Worm (Caenorhabditis elegans) whole organism, L4 larva: ENCODE results near the gene F14H12.6.
A peak's percentile ranks its signal among the peaks of the same experiment; 100 is the strongest.

Experiments used
- F10B5.3 ChIP-seq: sonication (generic microtip); optimal IDR thresholded peaks from 2 replicates; lab custom pipeline; 2016; ENCODE audit warnings: mild to moderate bottlenecking, missing genetic modification characterization, missing compliant biosample characterization
- F37D6.2 ChIP-seq: sonication (generic microtip); optimal IDR thresholded peaks from 2 replicates; lab custom pipeline; 2016; ENCODE audit warnings: mild to moderate bottlenecking, missing genetic modification characterization, missing compliant biosample characterization
- Y48G9A.11 ChIP-seq: fragments of 200-800 bp; sonication (Bioruptor generic); IDR thresholded peaks from 2 replicates; pipeline ENCODE4 v1.3.6; 2022; ENCODE audit warnings: missing genetic modification reagents, missing genetic modification characterization, missing compliant biosample characterization
- Y5F2A.4 ChIP-seq: fragments of 200-800 bp; sonication (Bioruptor generic); optimal IDR thresholded peaks from 2 replicates; lab custom pipeline; 2018; ENCODE audit warnings: mild to moderate bottlenecking, missing genetic modification characterization, missing compliant biosample characterization
- Y75B8A.6 ChIP-seq: fragments of 200-800 bp; sonication (Bioruptor generic); IDR thresholded peaks from 2 replicates; pipeline ENCODE4 v1.3.6; 2022; ENCODE audit warnings: missing genetic modification reagents, missing genetic modification characterization, missing compliant biosample characterization
- ZK337.2 ChIP-seq: fragments of 200-800 bp; sonication (Bioruptor generic); IDR thresholded peaks from 2 replicates; pipeline ENCODE4 v1.3.6; 2022; ENCODE audit warnings: missing genetic modification reagents, missing genetic modification characterization, missing compliant biosample characterization
- ZK546.5 ChIP-seq, 2 experiments: sonication (generic microtip); optimal IDR thresholded peaks; 2 replicates each; lab custom pipeline; 2017; ENCODE audit warnings: missing biosample characterization in 2 of 2, missing genetic modification characterization in 2 of 2
- aly-2 ChIP-seq: sonication (generic microtip); optimal IDR thresholded peaks from 2 replicates; lab custom pipeline; 2018; ENCODE audit warnings: missing biosample characterization, missing genetic modification characterization
- ama-1 ChIP-seq: fragments of 150-350 bp; optimal IDR thresholded peaks from 2 replicates; lab custom pipeline; 2014; ENCODE audit warnings: inconsistent platforms, mixed read lengths
- arid-1 ChIP-seq: fragments of 200-800 bp; sonication (Bioruptor generic); conservative IDR thresholded peaks from 2 replicates; pipeline ENCODE4 v1.3.6; 2022; ENCODE audit warnings: missing genetic modification reagents, missing genetic modification characterization, missing compliant biosample characterization
- attf-4 ChIP-seq: sonication (generic microtip); optimal IDR thresholded peaks from 3 replicates; lab custom pipeline; 2017; ENCODE audit warnings: missing biosample characterization, missing genetic modification characterization
- ceh-28 ChIP-seq: fragments of 150-350 bp; optimal IDR thresholded peaks from 2 replicates; lab custom pipeline; 2014; ENCODE audit warnings: missing biosample characterization, missing genetic modification reagents, missing genetic modification characterization
- ceh-44 ChIP-seq: fragments of 200-800 bp; sonication (Bioruptor generic); IDR thresholded peaks from 2 replicates; pipeline ENCODE4 v1.3.6; 2022; ENCODE audit warnings: missing genetic modification reagents, missing genetic modification characterization, missing compliant biosample characterization
- ceh-62 ChIP-seq: sonication (generic microtip); optimal IDR thresholded peaks from 2 replicates; lab custom pipeline; 2017; ENCODE audit warnings: missing biosample characterization, missing genetic modification characterization
- cey-2 ChIP-seq: sonication (generic microtip); optimal IDR thresholded peaks from 3 replicates; lab custom pipeline; 2017; ENCODE audit warnings: missing genetic modification characterization, mild to moderate bottlenecking, missing compliant biosample characterization, antibody characterized with exemption, borderline replicate concordance; ENCODE audit not compliant: insufficient read depth
- ctbp-1 ChIP-seq: fragments of 200-800 bp; sonication (Bioruptor generic); IDR thresholded peaks from 2 replicates; pipeline ENCODE4 v1.3.6; 2022; ENCODE audit warnings: missing genetic modification reagents, missing genetic modification characterization, missing compliant biosample characterization
- daf-12 ChIP-seq: fragments of 150-350 bp; optimal IDR thresholded peaks from 2 replicates; lab custom pipeline; 2014; ENCODE audit warnings: missing biosample characterization, missing genetic modification reagents, missing genetic modification characterization
- daf-8 ChIP-seq: fragments of 200-800 bp; sonication (Bioruptor generic); IDR thresholded peaks from 2 replicates; pipeline ENCODE4 v1.3.6; 2022; ENCODE audit warnings: missing genetic modification characterization, missing compliant biosample characterization
- dmd-6 ChIP-seq: fragments of 200-800 bp; sonication (Bioruptor generic); IDR thresholded peaks from 2 replicates; pipeline ENCODE4 v1.3.6; 2022; ENCODE audit warnings: missing genetic modification reagents, missing genetic modification characterization, missing compliant biosample characterization
- dmd-8 ChIP-seq: fragments of 200-800 bp; sonication (Bioruptor generic); IDR thresholded peaks from 2 replicates; pipeline ENCODE4 v1.3.6; 2022; ENCODE audit warnings: missing genetic modification characterization, missing compliant biosample characterization
- dmd-9 ChIP-seq: fragments of 200-800 bp; sonication (Bioruptor generic); IDR thresholded peaks from 2 replicates; pipeline ENCODE4 v1.3.6; 2022; ENCODE audit warnings: missing genetic modification reagents, missing genetic modification characterization, missing compliant biosample characterization
- duxl-1 ChIP-seq: sonication (generic microtip); optimal IDR thresholded peaks from 2 replicates; lab custom pipeline; 2016; ENCODE audit warnings: mild to moderate bottlenecking, missing genetic modification characterization, moderate library complexity, missing compliant biosample characterization; ENCODE audit not compliant: poor library complexity
- hlh-30 ChIP-seq: sonication (generic microtip); optimal IDR thresholded peaks from 2 replicates; lab custom pipeline; 2017; ENCODE audit warnings: antibody characterized with exemption, mild to moderate bottlenecking, missing genetic modification characterization, missing compliant biosample characterization; ENCODE audit not compliant: insufficient read depth
- lin-1 ChIP-seq: fragments of 200-800 bp; sonication (Bioruptor generic); IDR thresholded peaks from 2 replicates; pipeline ENCODE4 v1.3.6; 2022; ENCODE audit warnings: missing genetic modification reagents, missing genetic modification characterization, missing compliant biosample characterization
- lin-15B ChIP-seq: fragments of 150-350 bp; sonication (generic microtip); optimal IDR thresholded peaks from 3 replicates; lab custom pipeline; 2014; ENCODE audit warnings: missing biosample characterization, missing genetic modification characterization
- lir-3 ChIP-seq: sonication (generic microtip); optimal IDR thresholded peaks from 2 replicates; lab custom pipeline; 2016; ENCODE audit warnings: mild to moderate bottlenecking, missing genetic modification characterization, missing compliant biosample characterization
- madf-5 ChIP-seq, 2 experiments: fragments of 200-800 bp; sonication (Bioruptor generic); IDR thresholded peaks; 2 replicates each; pipeline ENCODE4 v1.3.6; 2022; ENCODE audit warnings: missing compliant biosample characterization in 2 of 2, missing genetic modification characterization in 2 of 2
- madf-9 ChIP-seq: fragments of 200-800 bp; sonication (Bioruptor generic); conservative IDR thresholded peaks from 2 replicates; pipeline ENCODE4 v1.3.6; 2022; ENCODE audit warnings: missing genetic modification reagents, missing genetic modification characterization, missing compliant biosample characterization
- mdt-29 ChIP-seq: fragments of 200-800 bp; sonication (Bioruptor generic); IDR thresholded peaks from 2 replicates; pipeline ENCODE4 v1.3.6; 2022; ENCODE audit warnings: missing genetic modification reagents, missing genetic modification characterization, missing compliant biosample characterization
- mep-1 ChIP-seq: fragments of 150-350 bp; sonication (generic microtip); optimal IDR thresholded peaks from 3 replicates; lab custom pipeline; 2014; ENCODE audit warnings: missing biosample characterization, missing genetic modification characterization
- mes-2 ChIP-seq: sonication (generic microtip); optimal IDR thresholded peaks from 2 replicates; lab custom pipeline; 2016; ENCODE audit warnings: missing genotype, mild to moderate bottlenecking, missing genetic modification characterization, missing compliant biosample characterization; ENCODE audit not compliant: poor library complexity, severe bottlenecking
- nhr-102 ChIP-seq: sonication (generic microtip); optimal IDR thresholded peaks from 2 replicates; lab custom pipeline; 2016; ENCODE audit warnings: mild to moderate bottlenecking, missing genetic modification characterization, moderate library complexity, missing compliant biosample characterization
- nhr-11 ChIP-seq: fragments of 150-350 bp; optimal IDR thresholded peaks from 2 replicates; lab custom pipeline; 2014; ENCODE audit warnings: missing biosample characterization, missing genetic modification characterization
- nhr-237 ChIP-seq: sonication (generic microtip); optimal IDR thresholded peaks from 2 replicates; lab custom pipeline; 2017; ENCODE audit warnings: missing biosample characterization, missing genetic modification characterization
- nhr-6 ChIP-seq: fragments of 150-350 bp; optimal IDR thresholded peaks from 2 replicates; lab custom pipeline; 2014; ENCODE audit warnings: missing biosample characterization, missing genetic modification characterization
- nhr-76 ChIP-seq: fragments of 150-350 bp; optimal IDR thresholded peaks from 2 replicates; lab custom pipeline; 2014; ENCODE audit warnings: missing biosample characterization, missing genetic modification characterization
- php-3 ChIP-seq: fragments of 200-800 bp; sonication (Bioruptor generic); IDR thresholded peaks from 2 replicates; pipeline ENCODE4 v1.3.6; 2022; ENCODE audit warnings: missing genetic modification reagents, missing genetic modification characterization, missing compliant biosample characterization
- sdz-12 ChIP-seq: fragments of 200-800 bp; sonication (Bioruptor generic); optimal IDR thresholded peaks from 2 replicates; lab custom pipeline; 2018; ENCODE audit warnings: mild to moderate bottlenecking, missing genetic modification characterization, missing compliant biosample characterization
- set-16 ChIP-seq: fragments of 200-800 bp; sonication (Bioruptor generic); IDR thresholded peaks from 2 replicates; pipeline ENCODE4 v1.3.6; 2022; ENCODE audit warnings: missing genetic modification reagents, missing genetic modification characterization, missing compliant biosample characterization
- snpc-1.2 ChIP-seq: fragments of 200-800 bp; sonication (Bioruptor generic); IDR thresholded peaks from 2 replicates; pipeline ENCODE4 v1.3.6; 2022; ENCODE audit warnings: missing genetic modification reagents, missing genetic modification characterization, missing compliant biosample characterization
- snpc-4 ChIP-seq: fragments of 150-350 bp; optimal IDR thresholded peaks from 2 replicates; lab custom pipeline; 2014; ENCODE audit warnings: missing biosample characterization, missing genetic modification characterization
- spr-1 ChIP-seq: sonication (generic microtip); optimal IDR thresholded peaks from 2 replicates; lab custom pipeline; 2016; ENCODE audit warnings: mild to moderate bottlenecking, missing genetic modification characterization, missing compliant biosample characterization
- spr-3 ChIP-seq: fragments of 200-800 bp; sonication (Bioruptor generic); optimal IDR thresholded peaks from 2 replicates; lab custom pipeline; 2018; ENCODE audit warnings: mild to moderate bottlenecking, missing genetic modification characterization, missing compliant biosample characterization
- unc-130 ChIP-seq: sonication (generic microtip); optimal IDR thresholded peaks from 2 replicates; lab custom pipeline; 2016; ENCODE audit warnings: missing genetic modification reagents, missing genetic modification characterization, missing compliant biosample characterization
- zag-1 ChIP-seq: fragments of 150-350 bp; optimal IDR thresholded peaks from 2 replicates; lab custom pipeline; 2014; ENCODE audit warnings: missing biosample characterization, missing genetic modification characterization
- zfp-2 ChIP-seq: sonication (generic microtip); optimal IDR thresholded peaks from 2 replicates; lab custom pipeline; 2016; ENCODE audit warnings: mild to moderate bottlenecking, missing genetic modification characterization, missing compliant biosample characterization
- zfp-3 ChIP-seq: fragments of 200-800 bp; sonication (Bioruptor generic); conservative IDR thresholded peaks from 2 replicates; pipeline ENCODE4 v1.3.6; 2022; ENCODE audit warnings: missing genetic modification reagents, missing genetic modification characterization, missing compliant biosample characterization
- zip-2 ChIP-seq: fragments of 150-350 bp; optimal IDR thresholded peaks from 2 replicates; lab custom pipeline; 2014; ENCODE audit warnings: missing biosample characterization, missing genetic modification characterization
- ztf-11 ChIP-seq: fragments of 150-350 bp; optimal IDR thresholded peaks from 2 replicates; lab custom pipeline; 2014; ENCODE audit warnings: missing biosample characterization, missing genetic modification characterization
- ztf-7 ChIP-seq: fragments of 150-350 bp; optimal IDR thresholded peaks from 2 replicates; lab custom pipeline; 2014; ENCODE audit warnings: missing biosample characterization, missing genetic modification characterization

Gene F14H12.6

DNA sequence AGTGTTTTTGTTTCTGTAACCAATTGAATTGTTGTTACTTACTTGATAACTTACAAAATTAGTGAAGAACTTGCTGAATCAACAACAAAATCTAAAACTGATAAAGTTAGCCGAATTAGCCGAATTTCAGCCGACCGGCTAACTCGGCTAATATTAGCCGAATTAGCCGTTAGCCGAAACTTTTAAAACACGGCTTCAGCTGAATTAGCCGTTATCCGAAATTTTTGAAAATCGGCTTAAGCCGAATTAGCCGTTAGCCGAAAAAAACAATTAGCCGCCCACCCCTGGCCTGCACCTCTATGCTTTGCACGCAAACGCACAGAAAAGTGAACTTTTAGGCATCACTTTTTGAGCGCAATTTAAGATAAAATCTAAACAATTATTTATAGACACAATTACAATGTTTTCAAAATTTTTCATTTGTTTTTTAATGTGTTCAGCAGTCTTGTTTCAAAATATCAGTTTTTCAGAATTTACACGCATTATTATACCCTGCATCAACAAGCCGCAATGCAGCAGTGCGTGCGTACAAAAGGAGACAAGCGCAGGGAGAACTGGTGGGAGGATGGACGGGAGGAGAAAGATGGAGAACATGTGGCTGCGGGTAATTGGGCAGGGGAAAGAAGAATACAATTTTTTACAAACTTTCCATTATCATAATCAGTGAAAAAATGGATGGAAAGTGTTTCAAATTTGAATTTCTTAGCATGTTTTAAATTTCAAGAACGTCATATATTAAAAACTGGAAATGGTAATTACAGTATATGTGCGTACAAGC is 37.9 kb upstream of the F14H12.6 start (continued):
- TF ChIP-seq ama-1 (lab: Kevin White, UChicago) (no peak), php-3 (GFP tag; lab: Robert Waterston, UW) (peak; percentile 60; the same call in 1 of the 2 replicates), Y5F2A.4 (peak; percentile 65), ceh-28 (tag; lab: Kevin White, UChicago) (no peak), dmd-9 (GFP tag; lab: Robert Waterston, UW) (0 out of 2 replicates have a peak, but pooled peaks have one; percentile 36), F10B5.3 (peak; percentile 80), ceh-62 (tag; lab: Kevin White, UChicago) (no peak), unc-130 (no peak), snpc-4 (tag; lab: Kevin White, UChicago) (no peak), aly-2 (tag; lab: Kevin White, UChicago) (no peak), Y48G9A.11 (GFP tag; lab: Robert Waterston, UW) (no peak), nhr-102 (tag; lab: Kevin White, UChicago) (no peak), zip-2 (peak; percentile 64), dmd-8 (GFP tag; lab: Robert Waterston, UW) (no peak), nhr-237 (tag; lab: Kevin White, UChicago) (no peak), spr-1 (tag; lab: Kevin White, UChicago) (peak; percentile 84), ZK337.2 (GFP tag; lab: Robert Waterston, UW) (no peak), zfp-2 (tag; lab: Kevin White, UChicago) (peak; percentile 12), attf-4 (tag; lab: Kevin White, UChicago) (no peak), madf-9 (GFP tag; lab: Robert Waterston, UW) (peak; percentile 50; the same call in 1 of the 2 replicates), F37D6.2 (tag; lab: Kevin White, UChicago) (peak; percentile 58), snpc-1.2 (GFP tag; lab: Robert Waterston, UW) (no peak), ceh-44 (GFP tag; lab: Robert Waterston, UW) (no peak), ztf-11 (tag; lab: Kevin White, UChicago) (no peak), mep-1 (tag; lab: Kevin White, UChicago) (peak; percentile 91), cey-2 (no peak), ctbp-1 (GFP tag; lab: Robert Waterston, UW) (0 out of 2 replicates have a peak, but pooled peaks have one; percentile 32), daf-8 (GFP tag; lab: Robert Waterston, UW) (no peak), dmd-6 (GFP tag; lab: Robert Waterston, UW) (peak; percentile 66), sdz-12 (GFP tag; lab: Kevin White, UChicago) (no peak), mdt-29 (GFP tag; lab: Robert Waterston, UW) (no peak), lin-1 (GFP tag; lab: Robert Waterston, UW) (no peak; the same call in 1 of the 2 replicates), spr-3 (GFP tag; lab: Kevin White, UChicago) (peak; percentile 65), duxl-1 (tag; lab: Kevin White, UChicago) (peak; percentile 95), mes-2 (tag; lab: Kevin White, UChicago) (peak; percentile 92), madf-5 (GFP tag; IDR thresholded peaks at IDR 0.05; lab: Robert Waterston, UW) (no peak), nhr-76 (tag; lab: Kevin White, UChicago) (no peak), ztf-7 (tag; lab: Kevin White, UChicago) (peak; percentile 63), set-16 (GFP tag; lab: Robert Waterston, UW) (no peak), hlh-30 (tag; lab: Kevin White, UChicago) (peak; percentile 71), nhr-11 (tag; lab: Kevin White, UChicago) (no peak), zfp-3 (GFP tag; lab: Robert Waterston, UW) (peak; percentile 55; the same call in 1 of the 2 replicates), zag-1 (no peak), nhr-6 (tag; lab: Kevin White, UChicago) (peak; percentile 84), lir-3 (tag; lab: Kevin White, UChicago) (peak; percentile 21), arid-1 (GFP tag; lab: Robert Waterston, UW) (no peak), Y75B8A.6 (GFP tag; lab: Robert Waterston, UW) (no peak), daf-12 (tag; lab: Kevin White, UChicago) (no peak), ZK546.5 (tag; optimal IDR thresholded peaks at IDR 0.05; lab: Kevin White, UChicago) (no peak), lin-15B (tag; lab: Kevin White, UChicago) (no peak)
